Worm (Caenorhabditis elegans) whole organism, L3 larva: ENCODE measurements around the gene bath-26.

Source experiments
- R02D3.7 ChIP-seq: fragments of 150-350 bp; optimal IDR thresholded peaks from 2 replicates; lab custom pipeline; 2014; ENCODE audit warnings: missing biosample characterization, missing genetic modification characterization
- ZK546.5 ChIP-seq: sonication (generic microtip); optimal IDR thresholded peaks from 2 replicates; lab custom pipeline; 2017; ENCODE audit warnings: missing biosample characterization, missing genetic modification characterization
- aly-2 ChIP-seq: fragments of 150-350 bp; optimal IDR thresholded peaks from 2 replicates; lab custom pipeline; 2014; ENCODE audit warnings: missing biosample characterization, missing genetic modification characterization
- ama-1 ChIP-seq: fragments of 150-350 bp; optimal IDR thresholded peaks from 2 replicates; lab custom pipeline; 2018
- ceh-82 ChIP-seq: fragments of 150-350 bp; optimal IDR thresholded peaks from 2 replicates; lab custom pipeline; 2014; ENCODE audit warnings: missing biosample characterization, missing genetic modification characterization
- ceh-9 ChIP-seq: sonication (generic microtip); optimal IDR thresholded peaks from 2 replicates; lab custom pipeline; 2018; ENCODE audit warnings: missing biosample characterization, missing genetic modification characterization
- daf-12 ChIP-seq: fragments of 150-350 bp; optimal IDR thresholded peaks from 2 replicates; lab custom pipeline; 2014; ENCODE audit warnings: missing biosample characterization, missing genetic modification reagents, missing genetic modification characterization
- egl-27 ChIP-seq: sonication (generic microtip); optimal IDR thresholded peaks from 4 replicates; lab custom pipeline; 2017; ENCODE audit warnings: missing biosample characterization, missing genetic modification reagents, missing genetic modification characterization
- egl-5 ChIP-seq: fragments of 150-350 bp; optimal IDR thresholded peaks from 2 replicates; lab custom pipeline; 2017; ENCODE audit warnings: missing biosample characterization, missing genetic modification reagents, missing genetic modification characterization, inconsistent platforms
- elt-2 ChIP-seq: sonication (generic microtip); optimal IDR thresholded peaks from 2 replicates; lab custom pipeline; 2016; ENCODE audit warnings: missing genetic modification reagents, mild to moderate bottlenecking, missing genetic modification characterization, missing compliant biosample characterization
- eor-1 ChIP-seq, 2 experiments: fragments of 150-350 bp; optimal IDR thresholded peaks; 2 replicates each; lab custom pipeline; 2014 to 2018; ENCODE audit warnings: missing biosample characterization in 2 of 2, missing genetic modification characterization in 2 of 2
- fkh-10 ChIP-seq: sonication (generic microtip); optimal IDR thresholded peaks from 2 replicates; lab custom pipeline; 2017; ENCODE audit warnings: missing biosample characterization, missing genetic modification reagents, missing genetic modification characterization
- fkh-2 ChIP-seq: fragments of 150-350 bp; optimal IDR thresholded peaks from 2 replicates; lab custom pipeline; 2014; ENCODE audit warnings: missing biosample characterization, missing genetic modification reagents, missing genetic modification characterization
- hmg-11 ChIP-seq: sonication (generic microtip); optimal IDR thresholded peaks from 2 replicates; lab custom pipeline; 2016; ENCODE audit warnings: missing genetic modification characterization, missing compliant biosample characterization
- jun-1 ChIP-seq: fragments of 150-350 bp; optimal IDR thresholded peaks from 2 replicates; lab custom pipeline; 2014; ENCODE audit warnings: missing biosample characterization, missing genetic modification reagents, missing genetic modification characterization
- lin-15B ChIP-seq: fragments of 150-350 bp; optimal IDR thresholded peaks from 2 replicates; lab custom pipeline; 2014; ENCODE audit warnings: missing biosample characterization, missing genetic modification characterization
- lin-39 ChIP-seq: fragments of 150-350 bp; optimal IDR thresholded peaks from 2 replicates; lab custom pipeline; 2018; ENCODE audit warnings: missing biosample characterization, missing genetic modification reagents, missing genetic modification characterization
- mdl-1 ChIP-seq: fragments of 150-350 bp; optimal IDR thresholded peaks from 2 replicates; lab custom pipeline; 2014; ENCODE audit warnings: missing biosample characterization, missing genetic modification characterization
- mml-1 ChIP-seq: fragments of 150-350 bp; sonication (generic microtip); optimal IDR thresholded peaks from 3 replicates; lab custom pipeline; 2014; ENCODE audit warnings: missing biosample characterization, missing genetic modification characterization
- nfya-1 ChIP-seq: sonication (generic microtip); optimal IDR thresholded peaks from 2 replicates; lab custom pipeline; 2017; ENCODE audit warnings: missing genetic modification characterization, mild to moderate bottlenecking, missing compliant biosample characterization, antibody characterized with exemption, moderate library complexity; ENCODE audit not compliant: insufficient read depth
- nhr-237 ChIP-seq: fragments of 150-350 bp; optimal IDR thresholded peaks from 2 replicates; lab custom pipeline; 2014; ENCODE audit warnings: missing biosample characterization, missing genetic modification characterization
- nhr-25 ChIP-seq: sonication (generic microtip); optimal IDR thresholded peaks from 2 replicates; lab custom pipeline; 2017; ENCODE audit warnings: missing biosample characterization, missing genetic modification characterization
- nhr-28 ChIP-seq: fragments of 150-350 bp; optimal IDR thresholded peaks from 2 replicates; lab custom pipeline; 2014; ENCODE audit warnings: missing biosample characterization, missing genetic modification characterization
- nhr-43 ChIP-seq: sonication (generic microtip); optimal IDR thresholded peaks from 2 replicates; lab custom pipeline; 2016; ENCODE audit warnings: mild to moderate bottlenecking, missing genetic modification characterization, missing compliant biosample characterization; ENCODE audit not compliant: poor library complexity, severe bottlenecking
- nhr-67 ChIP-seq: fragments of 150-350 bp; optimal IDR thresholded peaks from 2 replicates; lab custom pipeline; 2014; ENCODE audit warnings: missing biosample characterization, missing genetic modification characterization
- nhr-76 ChIP-seq: fragments of 150-350 bp; sonication (generic microtip); optimal IDR thresholded peaks from 5 replicates; lab custom pipeline; 2014; ENCODE audit warnings: missing biosample characterization, missing genetic modification characterization
- nhr-77 ChIP-seq: fragments of 150-350 bp; optimal IDR thresholded peaks from 2 replicates; lab custom pipeline; 2014; ENCODE audit warnings: missing biosample characterization, missing genetic modification characterization
- pqm-1 ChIP-seq: fragments of 150-350 bp; optimal IDR thresholded peaks from 2 replicates; lab custom pipeline; 2017; ENCODE audit warnings: missing biosample characterization, missing genetic modification characterization, inconsistent platforms
- sea-2 ChIP-seq: fragments of 150-350 bp; sonication (generic microtip); optimal IDR thresholded peaks from 4 replicates; lab custom pipeline; 2014; ENCODE audit warnings: missing biosample characterization, missing genetic modification reagents, missing genetic modification characterization
- skn-1 ChIP-seq: fragments of 150-350 bp; optimal IDR thresholded peaks from 2 replicates; lab custom pipeline; 2014; ENCODE audit warnings: missing biosample characterization, missing genetic modification characterization
- snpc-4 ChIP-seq: fragments of 150-350 bp; optimal IDR thresholded peaks from 2 replicates; lab custom pipeline; 2014; ENCODE audit warnings: missing biosample characterization, missing genetic modification characterization
- tbx-2 ChIP-seq: sonication (generic microtip); optimal IDR thresholded peaks from 2 replicates; lab custom pipeline; 2016; ENCODE audit warnings: mild to moderate bottlenecking, missing genetic modification characterization, missing compliant biosample characterization
- unc-62 ChIP-seq: fragments of 150-350 bp; sonication (generic microtip); optimal IDR thresholded peaks from 4 replicates; lab custom pipeline; 2014; ENCODE audit warnings: missing biosample characterization, missing genetic modification reagents, missing genetic modification characterization

The bath-26 gene

ce11 chrII:1605010-1605409, 4.4 kb upstream of the bath-26 start:
- TF ChIP-seq lin-39 (tag; lab: Kevin White, UChicago) (no peak), hmg-11 (tag; lab: Kevin White, UChicago) (no peak), mml-1 (tag; lab: Kevin White, UChicago) (no peak), snpc-4 (tag; lab: Kevin White, UChicago) (no peak), nhr-25 (tag; lab: Kevin White, UChicago) (no peak), aly-2 (tag; lab: Kevin White, UChicago) (no peak), egl-27 (no peak), eor-1 (tag; optimal IDR thresholded peaks at IDR 0.05; lab: Kevin White, UChicago) (no peak), fkh-2 (tag; lab: Kevin White, UChicago) (no peak), nhr-76 (tag; lab: Kevin White, UChicago) (no peak), jun-1 (tag; lab: Kevin White, UChicago) (no peak)
- TF ChIP-seq, all 47 proteins: peak for 0

- no peak for TF ChIP-seq sea-2 (GFP tag; lab: Kevin White, UChicago)
- no peak for TF ChIP-seq pqm-1 (tag; lab: Kevin White, UChicago)
- TF ChIP-seq egl-27, result no peak
- TF ChIP-seq snpc-4 (tag; lab: Kevin White, UChicago), result no peak
Observed at ce11 chrII:1603049-1603448, 2.5 kb upstream of the bath-26 start.

- TF ChIP-seq R02D3.7 (tag; lab: Kevin White, UChicago), result no peak
- TF ChIP-seq elt-2, result peak; percentile 59
- TF ChIP-seq skn-1 (tag; lab: Kevin White, UChicago), result no peak
- no peak for TF ChIP-seq eor-1 (tag; optimal IDR thresholded peaks at IDR 0.05; lab: Kevin White, UChicago)
- TF ChIP-seq jun-1 (tag; lab: Kevin White, UChicago), result no peak
- no peak for TF ChIP-seq tbx-2 (tag; lab: Kevin White, UChicago)
- TF ChIP-seq ceh-82, result no peak
- TF ChIP-seq pqm-1 (tag; lab: Kevin White, UChicago), result peak; percentile 36
Observed at ce11 chrII:1601507-1601906, 946 bp upstream of the bath-26 start, which contains the start of gene bath-47. Gene bath-47, plus strand, starts transcription at chrII:1601811.

ce11 chrII:1597101-1598088, 3.2 kb downstream of the bath-26 start, which contains the start of gene bath-46:
Gene bath-46, plus strand, starts transcription at chrII:1597906.
- TF ChIP-seq nhr-25 (tag; lab: Kevin White, UChicago) (no peak), sea-2 (GFP tag; lab: Kevin White, UChicago) (no peak), snpc-4 (tag; lab: Kevin White, UChicago) (no peak), mdl-1 (tag; lab: Kevin White, UChicago) (no peak), elt-2 (peak; percentile 73), nfya-1 (tag; lab: Kevin White, UChicago) (no peak), lin-15B (tag; lab: Kevin White, UChicago) (no peak), unc-62 (GFP tag; lab: Kevin White, UChicago) (no peak), jun-1 (tag; lab: Kevin White, UChicago) (no peak), nhr-28 (tag; lab: Kevin White, UChicago) (no peak), eor-1 (tag; optimal IDR thresholded peaks at IDR 0.05; lab: Kevin White, UChicago) (no peak), pqm-1 (tag; lab: Kevin White, UChicago) (peak; percentile 49), hmg-11 (tag; lab: Kevin White, UChicago) (no peak), lin-39 (tag; lab: Kevin White, UChicago) (no peak)

ce11 chrII:1595137-1595536, 5.4 kb downstream of the bath-26 start, which contains the start of gene clec-20:
Gene clec-20, minus strand, starts transcription at chrII:1595237.
- TF ChIP-seq fkh-10 (GFP tag; lab: Kevin White, UChicago) (no peak), daf-12 (tag; lab: Kevin White, UChicago) (no peak), ceh-9 (no peak)

- TF ChIP-seq aly-2 (tag; lab: Kevin White, UChicago) (no peak), R02D3.7 (tag; lab: Kevin White, UChicago) (no peak), nfya-1 (tag; lab: Kevin White, UChicago) (no peak), nhr-77 (no peak), sea-2 (GFP tag; lab: Kevin White, UChicago) (no peak), eor-1 (tag; optimal IDR thresholded peaks at IDR 0.05; lab: Kevin White, UChicago) (no peak), ZK546.5 (no peak), fkh-2 (tag; lab: Kevin White, UChicago) (no peak), nhr-43 (no peak), nhr-237 (tag; lab: Kevin White, UChicago) (no peak), egl-5 (tag; lab: Kevin White, UChicago) (no peak), ama-1 (lab: Kevin White, UChicago) (no peak), fkh-10 (GFP tag; lab: Kevin White, UChicago) (no peak), nhr-67 (tag; lab: Kevin White, UChicago) (no peak)
Observed at ce11 chrII:1589845-1590244, 10.7 kb downstream of the bath-26 start, which contains the start of gene T07H3.7. Gene T07H3.7, minus strand, starts transcription at chrII:1589945.
